ENCODE assay signal across 1 fruit fly cellular context in the genomic region with DNA sequence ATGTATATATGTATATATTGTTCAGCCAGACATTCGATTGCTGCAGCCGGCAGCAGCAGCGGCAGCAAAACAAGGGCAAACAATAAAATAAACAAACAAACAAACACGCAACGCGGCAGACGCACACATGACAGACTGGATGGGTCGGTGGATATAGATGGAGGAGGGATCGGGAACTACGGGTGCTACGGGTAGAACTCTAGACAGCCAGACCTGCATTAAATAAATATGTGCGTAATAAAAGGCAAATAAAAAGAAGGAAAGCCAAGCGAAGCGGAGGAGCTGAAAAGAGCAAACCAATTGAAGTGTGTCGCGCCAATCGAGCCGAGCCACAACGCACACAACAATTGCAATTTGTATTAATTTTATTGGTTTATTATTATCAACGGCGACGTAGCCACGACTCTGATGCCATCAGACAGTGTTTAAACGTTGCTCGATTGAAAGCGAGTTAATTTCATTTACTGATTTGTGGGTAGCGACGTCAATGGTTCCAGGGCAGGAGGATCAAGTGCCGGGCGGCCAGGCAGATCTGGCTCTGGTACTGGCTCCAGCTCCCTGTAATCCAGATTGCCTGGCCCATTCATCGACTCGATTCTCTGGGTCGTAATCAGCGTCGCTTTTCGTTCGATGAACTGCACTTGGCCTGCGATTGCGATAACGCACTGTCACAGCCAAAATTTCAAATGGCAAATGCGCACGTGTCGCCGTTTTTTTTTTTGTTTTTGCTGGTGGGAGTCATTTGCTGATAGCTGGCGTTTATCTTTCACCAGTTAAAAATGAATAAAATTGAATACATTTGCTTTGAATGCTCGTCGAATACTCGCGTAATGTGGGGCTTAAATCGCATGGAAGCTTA.
TF ChIP-seq lines count a peak whose summit lies in the region.

No protein-coding gene starts in this region.

TF ChIP-seq in whole organism, embryonic, 481 proteins besides CTCF, POLR2A, EP300 and RAD21 (continued from another document):
- peak; percentile 5 for TF ChIP-seq trem (tag; optimal IDR thresholded peaks at IDR 0.05; lab: Kevin White, UChicago)
- no peak for TF ChIP-seq CG1024 (GFP tag; IDR thresholded peaks at IDR 0.05; lab: Robert Waterston, UW)
- no peak for TF ChIP-seq CG1233 (GFP tag; optimal IDR thresholded peaks at IDR 0.05; lab: Kevin White, UChicago)
- peak; percentile 31 for TF ChIP-seq CG13894 (tag; optimal IDR thresholded peaks at IDR 0.05; lab: Kevin White, UChicago)
- TF ChIP-seq corto (GFP tag; optimal IDR thresholded peaks at IDR 0.05; lab: Kevin White, UChicago), result peak; percentile 45
- no peak for TF ChIP-seq fru (optimal IDR thresholded peaks at IDR 0.05; lab: Kevin White, UChicago)
- no peak for TF ChIP-seq hbn (GFP tag; IDR thresholded peaks at IDR 0.05; lab: Robert Waterston, UW; ENCODE audit: partially characterized antibody)
- no peak for TF ChIP-seq lov (optimal IDR thresholded peaks at IDR 0.05; lab: Kevin White, UChicago)
- no peak for TF ChIP-seq lov (GFP tag; IDR thresholded peaks at IDR 0.05; lab: Robert Waterston, UW)
- TF ChIP-seq sim (GFP tag; IDR thresholded peaks at IDR 0.05; lab: Robert Waterston, UW), result no peak
- TF ChIP-seq CG30431 (GFP tag; optimal IDR thresholded peaks at IDR 0.05; lab: Kevin White, UChicago), result peak; percentile 21
- no peak for TF ChIP-seq Hr3 (GFP tag; optimal IDR thresholded peaks at IDR 0.05; lab: Kevin White, UChicago)
- TF ChIP-seq CG8944 (GFP tag; optimal IDR thresholded peaks at IDR 0.05; lab: Kevin White, UChicago), result no peak
- no peak for TF ChIP-seq Oaz (GFP tag; IDR thresholded peaks at IDR 0.05; lab: Robert Waterston, UW)
- no peak for TF ChIP-seq CG9797 (GFP tag; optimal IDR thresholded peaks at IDR 0.05; lab: Kevin White, UChicago)
- TF ChIP-seq unc-4 (GFP tag; IDR thresholded peaks at IDR 0.05; lab: Robert Waterston, UW; ENCODE audit: partially characterized antibody), result no peak
- TF ChIP-seq sima (GFP tag; optimal IDR thresholded peaks at IDR 0.05; lab: Kevin White, UChicago), result no peak
- TF ChIP-seq sens (GFP tag; lab: Kevin White, UChicago), result peak; percentile 89
- TF ChIP-seq CG17361 (GFP tag; IDR thresholded peaks at IDR 0.05; lab: Robert Waterston, UW), result no peak
- TF ChIP-seq CG13424 (tag; optimal IDR thresholded peaks at IDR 0.05; lab: Kevin White, UChicago), result peak; percentile 1
- TF ChIP-seq Hr39 (optimal IDR thresholded peaks at IDR 0.05; lab: Kevin White, UChicago), result no peak
- TF ChIP-seq CrebB (tag; optimal IDR thresholded peaks at IDR 0.05; lab: Kevin White, UChicago), result peak; percentile 14
- no peak for TF ChIP-seq Lim3 (GFP tag; IDR thresholded peaks at IDR 0.05; lab: Robert Waterston, UW)
- TF ChIP-seq Gsc (GFP tag; IDR thresholded peaks at IDR 0.05; lab: Robert Waterston, UW), result no peak
- no peak for TF ChIP-seq maf-S (GFP tag; optimal IDR thresholded peaks at IDR 0.05; lab: Kevin White, UChicago)
- TF ChIP-seq CG18764 (GFP tag; optimal IDR thresholded peaks at IDR 0.05; lab: Kevin White, UChicago), result no peak
- no peak for TF ChIP-seq CG11695 (GFP tag; IDR thresholded peaks at IDR 0.05; lab: Robert Waterston, UW)
- TF ChIP-seq CG7963 (GFP tag; IDR thresholded peaks at IDR 0.05; lab: Robert Waterston, UW; ENCODE audit: partially characterized antibody), result no peak
- TF ChIP-seq CG1602 (GFP tag; optimal IDR thresholded peaks at IDR 0.05; lab: Kevin White, UChicago), result no peak
- TF ChIP-seq vnd (GFP tag; IDR thresholded peaks at IDR 0.05; lab: Robert Waterston, UW; ENCODE audit: partially characterized antibody), result no peak
- no peak for TF ChIP-seq CG2199 (GFP tag; IDR thresholded peaks at IDR 0.05; lab: Robert Waterston, UW)
- no peak for TF ChIP-seq da (GFP tag; optimal IDR thresholded peaks at IDR 0.05; lab: Kevin White, UChicago)
- no peak for TF ChIP-seq CG11093 (GFP tag; IDR thresholded peaks at IDR 0.05; lab: Robert Waterston, UW)
- no peak for TF ChIP-seq CG10543 (GFP tag; optimal IDR thresholded peaks at IDR 0.05; lab: Kevin White, UChicago)
- peak; percentile 75 for TF ChIP-seq ATbp (GFP tag; optimal IDR thresholded peaks at IDR 0.05; lab: Kevin White, UChicago)
- TF ChIP-seq Bgb (GFP tag; IDR thresholded peaks at IDR 0.05; lab: Robert Waterston, UW; ENCODE audit: partially characterized antibody), result no peak
- no peak for TF ChIP-seq ham (GFP tag; IDR thresholded peaks at IDR 0.05; lab: Robert Waterston, UW)
- TF ChIP-seq seq (GFP tag; IDR thresholded peaks at IDR 0.05; lab: Robert Waterston, UW), result no peak
- 0 out of 2 replicates have a peak, but pooled peaks have one; percentile 10 for TF ChIP-seq CG17328 (GFP tag; IDR thresholded peaks at IDR 0.05; lab: Robert Waterston, UW)
- peak; percentile 52 for TF ChIP-seq CG10209 (GFP tag; optimal IDR thresholded peaks at IDR 0.05; lab: Kevin White, UChicago)
- no peak for TF ChIP-seq CG3847 (GFP tag; IDR thresholded peaks at IDR 0.05; lab: Robert Waterston, UW)
- no peak for TF ChIP-seq CG12219 (GFP tag; optimal IDR thresholded peaks at IDR 0.05; lab: Kevin White, UChicago)
- TF ChIP-seq pros (GFP tag; optimal IDR thresholded peaks at IDR 0.05; lab: Kevin White, UChicago), result no peak
- no peak for TF ChIP-seq Rfx (GFP tag; IDR thresholded peaks at IDR 0.05; lab: Robert Waterston, UW)
- TF ChIP-seq ssp (GFP tag; IDR thresholded peaks at IDR 0.05; lab: Robert Waterston, UW), result no peak
- TF ChIP-seq Trl (optimal IDR thresholded peaks at IDR 0.05; lab: Kevin White, UChicago), result no peak
- TF ChIP-seq Trl (GFP tag; optimal IDR thresholded peaks at IDR 0.05; lab: Kevin White, UChicago), result no peak
- peak; percentile 40 for TF ChIP-seq fd102C (GFP tag; optimal IDR thresholded peaks at IDR 0.05; lab: Kevin White, UChicago)
- no peak for TF ChIP-seq CG17829 (tag; optimal IDR thresholded peaks at IDR 0.05; lab: Kevin White, UChicago)
- no peak for TF ChIP-seq CG14441 (GFP tag; IDR thresholded peaks at IDR 0.05; lab: Robert Waterston, UW)
- TF ChIP-seq Lpt (GFP tag; optimal IDR thresholded peaks at IDR 0.05; lab: Kevin White, UChicago), result no peak
- TF ChIP-seq Tbp (GFP tag; optimal IDR thresholded peaks at IDR 0.05; lab: Kevin White, UChicago), result no peak
- no peak for TF ChIP-seq NFAT (GFP tag; IDR thresholded peaks at IDR 0.05; lab: Robert Waterston, UW)
- no peak for TF ChIP-seq al (GFP tag; IDR thresholded peaks at IDR 0.05; lab: Robert Waterston, UW)
- peak; percentile 23 for TF ChIP-seq CG2712 (tag; optimal IDR thresholded peaks at IDR 0.05; lab: Kevin White, UChicago)
- TF ChIP-seq Stat92E (GFP tag; optimal IDR thresholded peaks at IDR 0.05; lab: Kevin White, UChicago), result no peak
- peak; percentile 49 for TF ChIP-seq CG8089 (GFP tag; optimal IDR thresholded peaks at IDR 0.05; lab: Kevin White, UChicago)
- no peak for TF ChIP-seq vfl (GFP tag; optimal IDR thresholded peaks at IDR 0.05; lab: Kevin White, UChicago)
- TF ChIP-seq crc (GFP tag; optimal IDR thresholded peaks at IDR 0.05; lab: Kevin White, UChicago), result no peak
- no peak for TF ChIP-seq CG9215 (GFP tag; IDR thresholded peaks at IDR 0.05; lab: Robert Waterston, UW)
- no peak for TF ChIP-seq pb (GFP tag; optimal IDR thresholded peaks at IDR 0.05; lab: Kevin White, UChicago)
- no peak for TF ChIP-seq Mad (GFP tag; optimal IDR thresholded peaks at IDR 0.05; lab: Kevin White, UChicago)
- TF ChIP-seq stwl (tag; optimal IDR thresholded peaks at IDR 0.05; lab: Kevin White, UChicago), result no peak
- TF ChIP-seq pzg (GFP tag; optimal IDR thresholded peaks at IDR 0.05; lab: Kevin White, UChicago), result no peak
- no peak for TF ChIP-seq CG3726 (GFP tag; IDR thresholded peaks at IDR 0.05; lab: Robert Waterston, UW)
- TF ChIP-seq CG15514 (GFP tag; optimal IDR thresholded peaks at IDR 0.05; lab: Kevin White, UChicago), result no peak
- no peak for TF ChIP-seq kni (GFP tag; optimal IDR thresholded peaks at IDR 0.05; lab: Kevin White, UChicago)
- TF ChIP-seq lab (GFP tag; optimal IDR thresholded peaks at IDR 0.05; lab: Kevin White, UChicago), result peak; percentile 26
- no peak for TF ChIP-seq ind (GFP tag; optimal IDR thresholded peaks at IDR 0.05; lab: Kevin White, UChicago)
- TF ChIP-seq CG8924 (tag; optimal IDR thresholded peaks at IDR 0.05; lab: Kevin White, UChicago), result no peak
- peak; percentile 59 for TF ChIP-seq MTF-1 (GFP tag; optimal IDR thresholded peaks at IDR 0.05; lab: Kevin White, UChicago; ENCODE audit: borderline replicate concordance)
- no peak for TF ChIP-seq D19B (GFP tag; optimal IDR thresholded peaks at IDR 0.05; lab: Kevin White, UChicago)
- peak; percentile 62 for TF ChIP-seq dmrt11E (tag; optimal IDR thresholded peaks at IDR 0.05; lab: Kevin White, UChicago)
- TF ChIP-seq CG6272 (GFP tag; IDR thresholded peaks at IDR 0.05; lab: Robert Waterston, UW), result no peak
- TF ChIP-seq tx (GFP tag; optimal IDR thresholded peaks at IDR 0.05; lab: Kevin White, UChicago), result no peak
- no peak for TF ChIP-seq zfh2 (GFP tag; optimal IDR thresholded peaks at IDR 0.05; lab: Kevin White, UChicago)
- no peak for TF ChIP-seq ash1 (GFP tag; optimal IDR thresholded peaks at IDR 0.05; lab: Kevin White, UChicago)
- TF ChIP-seq CG10431 (GFP tag; optimal IDR thresholded peaks at IDR 0.05; lab: Kevin White, UChicago), result peak; percentile 68
- peak; percentile 13 for TF ChIP-seq CG6654 (GFP tag; optimal IDR thresholded peaks at IDR 0.05; lab: Kevin White, UChicago)
- TF ChIP-seq CG6765 (GFP tag; optimal IDR thresholded peaks at IDR 0.05; lab: Kevin White, UChicago), result no peak
- no peak for TF ChIP-seq Fer3 (tag; optimal IDR thresholded peaks at IDR 0.05; lab: Kevin White, UChicago)
- TF ChIP-seq pan (optimal IDR thresholded peaks at IDR 0.05; lab: Kevin White, UChicago), result no peak
- TF ChIP-seq pan (GFP tag; optimal IDR thresholded peaks at IDR 0.05 in 1 of 2, IDR thresholded peaks at IDR 0.05 in 1 of 2), result no peak
- no peak for TF ChIP-seq CG15269 (tag; optimal IDR thresholded peaks at IDR 0.05; lab: Kevin White, UChicago)
- no peak for TF ChIP-seq CG14667 (GFP tag; IDR thresholded peaks at IDR 0.05; lab: Robert Waterston, UW)
- TF ChIP-seq CG7928 (GFP tag; optimal IDR thresholded peaks at IDR 0.05; lab: Kevin White, UChicago), result no peak
- TF ChIP-seq CG3163 (GFP tag; optimal IDR thresholded peaks at IDR 0.05; lab: Kevin White, UChicago), result no peak
- TF ChIP-seq Eip74EF (GFP tag; optimal IDR thresholded peaks at IDR 0.05; lab: Kevin White, UChicago), result no peak
- no peak for TF ChIP-seq esg (GFP tag; conservative IDR thresholded peaks at IDR 0.05; lab: Robert Waterston, UW)
- TF ChIP-seq CG11560 (tag; IDR thresholded peaks at IDR 0.05; lab: Robert Waterston, UW), result no peak
- TF ChIP-seq CG10462 (GFP tag; optimal IDR thresholded peaks at IDR 0.05; lab: Kevin White, UChicago), result no peak
- peak; percentile 78 for TF ChIP-seq fd64A (GFP tag; optimal IDR thresholded peaks at IDR 0.05; lab: Kevin White, UChicago)
- no peak for TF ChIP-seq CG34422 (GFP tag; IDR thresholded peaks at IDR 0.05; lab: Robert Waterston, UW)
- peak in 1 of 2 experiments; percentile 21 for TF ChIP-seq Pdp1 (GFP tag; optimal IDR thresholded peaks at IDR 0.05; lab: Kevin White, UChicago)
- no peak for TF ChIP-seq CG12299 (tag; optimal IDR thresholded peaks at IDR 0.05; lab: Kevin White, UChicago)
- no peak for TF ChIP-seq exex (tag; optimal IDR thresholded peaks at IDR 0.05; lab: Kevin White, UChicago)
- no peak for TF ChIP-seq Dbx (GFP tag; IDR thresholded peaks at IDR 0.05; lab: Robert Waterston, UW)
- no peak for TF ChIP-seq her (GFP tag; optimal IDR thresholded peaks at IDR 0.05; lab: Kevin White, UChicago)
- no peak for TF ChIP-seq CG8765 (GFP tag; IDR thresholded peaks at IDR 0.05; lab: Robert Waterston, UW)
- no peak for TF ChIP-seq CG7372 (GFP tag; IDR thresholded peaks at IDR 0.05; lab: Robert Waterston, UW)
- no peak for TF ChIP-seq otp (GFP tag; IDR thresholded peaks at IDR 0.05; lab: Robert Waterston, UW)
- no peak for TF ChIP-seq lilli (GFP tag; optimal IDR thresholded peaks at IDR 0.05; lab: Kevin White, UChicago)
- TF ChIP-seq nerfin-1 (tag; optimal IDR thresholded peaks at IDR 0.05; lab: Kevin White, UChicago), result no peak
- TF ChIP-seq CG18011 (GFP tag; optimal IDR thresholded peaks at IDR 0.05; lab: Kevin White, UChicago), result no peak
- TF ChIP-seq tll (GFP tag; optimal IDR thresholded peaks at IDR 0.05; lab: Kevin White, UChicago), result no peak
- no peak for TF ChIP-seq D (optimal IDR thresholded peaks at IDR 0.05; lab: Kevin White, UChicago)
- peak; percentile 46 for TF ChIP-seq D (GFP tag; optimal IDR thresholded peaks at IDR 0.05; lab: Kevin White, UChicago)
- peak; percentile 18 for TF ChIP-seq CoRest (tag; optimal IDR thresholded peaks at IDR 0.05; lab: Kevin White, UChicago)
- TF ChIP-seq Meics (GFP tag; optimal IDR thresholded peaks at IDR 0.05; lab: Kevin White, UChicago), result no peak
- TF ChIP-seq HLH3B (GFP tag; IDR thresholded peaks at IDR 0.05; lab: Robert Waterston, UW), result no peak
- peak; percentile 81 for TF ChIP-seq CG2875 (GFP tag; optimal IDR thresholded peaks at IDR 0.05; lab: Kevin White, UChicago)
- TF ChIP-seq z (GFP tag; IDR thresholded peaks at IDR 0.05; lab: Robert Waterston, UW), result no peak
- no peak for TF ChIP-seq chn (GFP tag; optimal IDR thresholded peaks at IDR 0.05; lab: Kevin White, UChicago)
- peak; percentile 13 for TF ChIP-seq bab2 (GFP tag; optimal IDR thresholded peaks at IDR 0.05; lab: Kevin White, UChicago)
- TF ChIP-seq p53 (GFP tag; optimal IDR thresholded peaks at IDR 0.05; lab: Kevin White, UChicago), result no peak
- peak; percentile 60 for TF ChIP-seq CG14710 (tag; optimal IDR thresholded peaks at IDR 0.05; lab: Kevin White, UChicago)
- TF ChIP-seq Ets97D (GFP tag; optimal IDR thresholded peaks at IDR 0.05; lab: Kevin White, UChicago), result no peak
- TF ChIP-seq ttk (GFP tag; IDR thresholded peaks at IDR 0.05; lab: Robert Waterston, UW), result no peak
- TF ChIP-seq phol (tag; optimal IDR thresholded peaks at IDR 0.05; lab: Kevin White, UChicago), result no peak
- no peak for TF ChIP-seq Hmx (GFP tag; optimal IDR thresholded peaks at IDR 0.05; lab: Kevin White, UChicago)
- no peak for TF ChIP-seq CG15011 (GFP tag; optimal IDR thresholded peaks at IDR 0.05; lab: Kevin White, UChicago)
- no peak for TF ChIP-seq wdn (GFP tag; IDR thresholded peaks at IDR 0.05; lab: Robert Waterston, UW)
TF ChIP-seq in whole organism, embryonic: peak in this region for 102.
